Worm (Caenorhabditis elegans): ENCODE results near the gene T04C12.8.

Gene T04C12.8

DNA sequence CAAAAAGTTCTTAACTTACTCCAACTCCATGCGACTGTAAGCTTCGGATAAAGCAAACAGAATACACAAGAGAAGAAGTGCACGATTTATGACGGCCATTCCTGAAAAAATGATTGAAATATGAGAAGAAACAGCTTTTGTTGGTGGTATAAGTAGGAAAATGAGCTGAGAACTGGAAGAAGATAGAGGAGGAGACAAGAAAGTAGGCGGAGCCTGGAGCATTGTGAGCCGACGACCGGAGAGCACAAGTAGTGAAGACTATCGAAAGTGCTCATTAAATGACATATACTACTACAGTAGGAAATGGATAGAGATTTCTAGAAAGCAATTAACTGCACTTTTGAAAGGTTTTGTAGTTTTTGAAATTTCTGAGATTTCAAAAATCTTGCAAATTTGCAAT is 3.6 kb downstream of the T04C12.8 start, which contains the start of gene nlp-80:
Gene nlp-80, minus strand, starts transcription at position 101 of the 400 bp plus-strand sequence.
- peak; percentile 6 for TF ChIP-seq fkh-8 (tag; optimal IDR thresholded peaks at IDR 0.05)
- TF ChIP-seq unc-62 (GFP tag; optimal IDR thresholded peaks at IDR 0.05), result no peak

DNA sequence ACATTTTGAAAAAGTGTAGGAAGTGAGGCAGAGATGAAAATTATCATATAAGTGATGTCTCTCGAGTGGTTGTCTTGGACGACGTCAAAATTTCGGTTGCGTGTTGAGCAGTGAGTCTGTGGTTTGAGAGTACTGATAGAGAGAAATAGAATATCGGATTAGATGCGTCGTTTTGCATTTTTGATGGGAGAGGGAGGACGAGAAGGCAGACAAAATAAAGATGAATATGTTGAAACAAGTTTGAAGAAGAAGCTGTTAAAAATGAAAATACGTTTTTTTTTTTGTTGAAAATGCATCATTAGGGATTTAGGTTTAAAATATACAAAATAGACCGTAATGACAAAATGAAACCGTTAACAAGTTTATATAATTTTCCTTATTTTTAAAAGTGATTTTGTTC is 6.0 kb downstream of the T04C12.8 start, which contains the start of gene T04C12.9:
Gene T04C12.9, minus strand, starts transcription at position 101 of the 400 bp plus-strand sequence.
- no peak for TF ChIP-seq F16B12.6 (tag; optimal IDR thresholded peaks at IDR 0.05)
- no peak for TF ChIP-seq blmp-1 (tag; optimal IDR thresholded peaks at IDR 0.05)
- no peak for TF ChIP-seq dpl-1 (GFP tag; optimal IDR thresholded peaks at IDR 0.05)
- no peak for TF ChIP-seq jun-1 (tag; optimal IDR thresholded peaks at IDR 0.05)
- no peak for TF ChIP-seq lin-39 (tag; optimal IDR thresholded peaks at IDR 0.05)
- TF ChIP-seq nhr-90 (tag; optimal IDR thresholded peaks at IDR 0.05; ENCODE audit: poor library complexity), result no peak
- TF ChIP-seq irx-1 (tag; optimal IDR thresholded peaks at IDR 0.05), result no peak
- TF ChIP-seq unc-30 (tag; optimal IDR thresholded peaks at IDR 0.05), result no peak
- no peak for TF ChIP-seq lin-14 (GFP tag; optimal IDR thresholded peaks at IDR 0.05)
- no peak for TF ChIP-seq fkh-4 (tag; optimal IDR thresholded peaks at IDR 0.05; ENCODE audit: borderline replicate concordance)
- no peak for TF ChIP-seq nhr-12 (tag; optimal IDR thresholded peaks at IDR 0.05)
- no peak for TF ChIP-seq sup-37 (GFP tag; optimal IDR thresholded peaks at IDR 0.05)
- TF ChIP-seq egl-27 (tag; optimal IDR thresholded peaks at IDR 0.05), result no peak
- TF ChIP-seq C04F5.9 (tag; optimal IDR thresholded peaks at IDR 0.05), result no peak
- no peak for TF ChIP-seq hpl-2 (GFP tag; optimal IDR thresholded peaks at IDR 0.05)
- TF ChIP-seq xbp-1 (tag; optimal IDR thresholded peaks at IDR 0.05), result no peak
- no peak for TF ChIP-seq dsc-1 (tag; optimal IDR thresholded peaks at IDR 0.05)
- TF ChIP-seq rnt-1 (tag; optimal IDR thresholded peaks at IDR 0.05), result no peak
- TF ChIP-seq nhr-84 (tag; optimal IDR thresholded peaks at IDR 0.05), result no peak

DNA sequence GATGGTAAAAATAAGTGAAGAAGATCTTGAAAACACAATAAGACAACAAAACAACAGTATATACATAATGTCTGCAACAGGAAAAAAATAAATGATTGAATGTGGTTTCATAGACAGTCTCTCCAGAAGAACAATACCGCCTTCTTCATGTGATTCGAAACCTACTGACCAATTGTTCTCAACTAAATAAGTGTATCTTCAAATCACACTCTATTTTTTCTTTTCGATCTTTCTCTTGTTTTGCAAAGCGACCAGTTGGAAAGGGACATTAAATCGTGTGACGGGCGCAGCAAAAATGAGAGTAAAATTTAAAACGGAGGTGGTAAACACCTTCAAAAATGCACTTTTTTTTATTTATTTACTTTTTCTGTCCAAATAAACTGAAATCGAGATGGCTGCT is 7.3 kb downstream of the T04C12.8 start:
- TF ChIP-seq mab-9 (GFP tag; IDR thresholded peaks at IDR 0.05), result no peak
- no peak for TF ChIP-seq ceh-90 (tag; optimal IDR thresholded peaks at IDR 0.05)
- no peak for TF ChIP-seq hpl-2 (GFP tag; optimal IDR thresholded peaks at IDR 0.05)
- peak; percentile 12 for TF ChIP-seq nhr-71 (tag; optimal IDR thresholded peaks at IDR 0.05)
- peak; percentile 70 for TF ChIP-seq nhr-85 (tag)
- no peak for TF ChIP-seq grh-1 (GFP tag; IDR thresholded peaks at IDR 0.05)
- TF ChIP-seq blmp-1 (tag; optimal IDR thresholded peaks at IDR 0.05), result peak; percentile 90
- TF ChIP-seq swsn-7 (tag; optimal IDR thresholded peaks at IDR 0.05), result no peak
- no peak for TF ChIP-seq unc-86 (tag; optimal IDR thresholded peaks at IDR 0.05)
- TF ChIP-seq rnt-1 (tag; optimal IDR thresholded peaks at IDR 0.05), result no peak
- no peak for TF ChIP-seq nhr-47 (tag; optimal IDR thresholded peaks at IDR 0.05)
- TF ChIP-seq pqm-1 (tag; optimal IDR thresholded peaks at IDR 0.05), result no peak
- TF ChIP-seq ceh-8 (GFP tag; optimal IDR thresholded peaks at IDR 0.05), result no peak
- no peak for TF ChIP-seq nhr-90 (tag; optimal IDR thresholded peaks at IDR 0.05; ENCODE audit: poor library complexity)
- TF ChIP-seq Y116A8C.19 (tag; optimal IDR thresholded peaks at IDR 0.05; ENCODE audit: borderline replicate concordance), result no peak
- no peak for TF ChIP-seq tlp-1 (tag; optimal IDR thresholded peaks at IDR 0.05)
- no peak for TF ChIP-seq F16B12.6 (tag; optimal IDR thresholded peaks at IDR 0.05)
- TF ChIP-seq C04F5.9 (tag; optimal IDR thresholded peaks at IDR 0.05), result no peak
- peak; percentile 23 for TF ChIP-seq mep-1 (tag; optimal IDR thresholded peaks at IDR 0.05)
- TF ChIP-seq nhr-12 (tag; optimal IDR thresholded peaks at IDR 0.05), result no peak
- no peak for TF ChIP-seq ztf-4 (tag; optimal IDR thresholded peaks at IDR 0.05)
- TF ChIP-seq C34B4.2 (tag; optimal IDR thresholded peaks at IDR 0.05), result no peak
- TF ChIP-seq fkh-10 (GFP tag; optimal IDR thresholded peaks at IDR 0.05), result no peak
- TF ChIP-seq egl-27 (tag; optimal IDR thresholded peaks at IDR 0.05), result no peak
- TF ChIP-seq ceh-63 (GFP tag; optimal IDR thresholded peaks at IDR 0.05), result no peak
- TF ChIP-seq unc-130 (tag; optimal IDR thresholded peaks at IDR 0.05), result no peak
- no peak for TF ChIP-seq efl-1 (optimal IDR thresholded peaks at IDR 0.05)
- no peak for TF ChIP-seq efl-1 (GFP tag; optimal IDR thresholded peaks at IDR 0.05 in 1 of 2)
- TF ChIP-seq lin-39 (tag; optimal IDR thresholded peaks at IDR 0.05), result no peak
- no peak for TF ChIP-seq nhr-237 (tag; optimal IDR thresholded peaks at IDR 0.05)
- TF ChIP-seq unc-98 (GFP tag; IDR thresholded peaks at IDR 0.05), result no peak
- no peak for TF ChIP-seq nhr-76 (tag; optimal IDR thresholded peaks at IDR 0.05)
- peak; percentile 62 for TF ChIP-seq lin-14 (GFP tag; optimal IDR thresholded peaks at IDR 0.05)
- TF ChIP-seq vab-15 (tag; optimal IDR thresholded peaks at IDR 0.05), result no peak
- TF ChIP-seq nhr-19 (GFP tag; conservative IDR thresholded peaks at IDR 0.05), result no peak
- no peak for TF ChIP-seq sup-37 (GFP tag; optimal IDR thresholded peaks at IDR 0.05)
- no peak for TF ChIP-seq tbx-2 (tag; optimal IDR thresholded peaks at IDR 0.05)
- TF ChIP-seq ceh-88 (GFP tag; IDR thresholded peaks at IDR 0.05), result no peak
- no peak for TF ChIP-seq zag-1 (tag; optimal IDR thresholded peaks at IDR 0.05)
- no peak for TF ChIP-seq ama-1 (optimal IDR thresholded peaks at IDR 0.05)
- no peak for TF ChIP-seq dpl-1 (GFP tag; optimal IDR thresholded peaks at IDR 0.05)

All from whole organism, L1 larva.